Fruit fly (Drosophila melanogaster): ENCODE measurements around the gene CG16721.

dm6 chrX:5918499-5919126, 38.9 kb downstream of the CG16721 start:
- TF ChIP-seq CG7045 (GFP tag; optimal IDR thresholded peaks at IDR 0.05) (peak; percentile 92), cnc (optimal IDR thresholded peaks at IDR 0.05) (no peak), CG7101 (tag; optimal IDR thresholded peaks at IDR 0.05) (peak; percentile 99), CG5204 (GFP tag; optimal IDR thresholded peaks at IDR 0.05) (peak; percentile 88), cic (GFP tag; optimal IDR thresholded peaks at IDR 0.05) (peak; percentile 90), Crg-1 (GFP tag; optimal IDR thresholded peaks at IDR 0.05) (peak; percentile 98)
